Worm (Caenorhabditis elegans) whole organism, L2 larva: ENCODE measurements around the gene lgc-48.

Source experiments
- F13H6.1 ChIP-seq: sonication (generic microtip); optimal IDR thresholded peaks from 2 replicates; lab custom pipeline; 2016; ENCODE audit warnings: missing genetic modification characterization, missing compliant biosample characterization
- R02D3.7 ChIP-seq: fragments of 150-350 bp; optimal IDR thresholded peaks from 2 replicates; lab custom pipeline; 2014; ENCODE audit warnings: missing biosample characterization, missing genetic modification characterization
- Y55F3AM.14 ChIP-seq: fragments of 200-800 bp; sonication (Bioruptor generic); optimal IDR thresholded peaks from 2 replicates; lab custom pipeline; 2018; ENCODE audit warnings: mild to moderate bottlenecking, missing genetic modification characterization, missing compliant biosample characterization
- alr-1 ChIP-seq: fragments of 150-350 bp; optimal IDR thresholded peaks from 2 replicates; lab custom pipeline; 2014; ENCODE audit warnings: missing biosample characterization, missing genetic modification characterization
- ama-1 ChIP-seq: fragments of 150-350 bp; optimal IDR thresholded peaks from 2 replicates; lab custom pipeline; 2018; ENCODE audit warnings: inconsistent platforms
- blmp-1 ChIP-seq: sonication (generic microtip); optimal IDR thresholded peaks from 2 replicates; lab custom pipeline; 2017; ENCODE audit warnings: missing genetic modification characterization, mild to moderate bottlenecking, missing compliant biosample characterization, antibody characterized with exemption, moderate library complexity; ENCODE audit not compliant: insufficient read depth
- crh-2 ChIP-seq: sonication (generic microtip); optimal IDR thresholded peaks from 2 replicates; lab custom pipeline; 2017; ENCODE audit warnings: missing biosample characterization, missing genetic modification characterization
- egl-27 ChIP-seq: sonication (generic microtip); optimal IDR thresholded peaks from 3 replicates; lab custom pipeline; 2017; ENCODE audit warnings: missing biosample characterization, missing genetic modification reagents, missing genetic modification characterization
- elt-3 ChIP-seq: sonication (generic microtip); optimal IDR thresholded peaks from 2 replicates; lab custom pipeline; 2017; ENCODE audit warnings: missing biosample characterization, missing genetic modification characterization
- gmeb-1 ChIP-seq: fragments of 150-350 bp; optimal IDR thresholded peaks from 2 replicates; lab custom pipeline; 2014; ENCODE audit warnings: missing biosample characterization, missing genetic modification characterization
- lin-11 ChIP-seq: fragments of 150-350 bp; sonication (generic microtip); optimal IDR thresholded peaks from 2 replicates; lab custom pipeline; 2014; ENCODE audit warnings: missing biosample characterization, missing genetic modification characterization, inconsistent platforms, mixed read lengths
- lin-39 ChIP-seq: fragments of 150-350 bp; optimal IDR thresholded peaks from 2 replicates; lab custom pipeline; 2014; ENCODE audit warnings: missing biosample characterization, missing genetic modification reagents, missing genetic modification characterization
- lsy-2 ChIP-seq, 2 experiments: fragments of 150-350 bp in 1 of 2; sonication (generic microtip) in 1 of 2; optimal IDR thresholded peaks; 2 replicates each; lab custom pipeline; 2014 to 2017; ENCODE audit warnings: missing biosample characterization in 2 of 2, missing genetic modification characterization in 2 of 2
- mab-5 ChIP-seq: fragments of 150-350 bp; optimal IDR thresholded peaks from 2 replicates; lab custom pipeline; 2014; ENCODE audit warnings: missing biosample characterization, missing genetic modification characterization
- mbf-1 ChIP-seq: sonication (generic microtip); optimal IDR thresholded peaks from 2 replicates; lab custom pipeline; 2017; ENCODE audit warnings: missing biosample characterization, missing genetic modification characterization
- mdl-1 ChIP-seq, 2 experiments: fragments of 150-350 bp in 1 of 2; sonication (generic microtip) in 1 of 2; optimal IDR thresholded peaks; 2 replicates each; lab custom pipeline; 2017; ENCODE audit warnings: missing biosample characterization in 2 of 2, missing genetic modification characterization in 2 of 2
- nhr-10 ChIP-seq: sonication (generic microtip); optimal IDR thresholded peaks from 2 replicates; lab custom pipeline; 2017; ENCODE audit warnings: missing biosample characterization, missing genetic modification characterization
- nhr-12 ChIP-seq: fragments of 150-350 bp; optimal IDR thresholded peaks from 2 replicates; lab custom pipeline; 2014; ENCODE audit warnings: missing biosample characterization, missing genetic modification characterization
- nhr-21 ChIP-seq: fragments of 150-350 bp; optimal IDR thresholded peaks from 2 replicates; lab custom pipeline; 2014; ENCODE audit warnings: missing biosample characterization, missing genetic modification characterization
- nhr-23 ChIP-seq: fragments of 150-350 bp; optimal IDR thresholded peaks from 2 replicates; lab custom pipeline; 2014; ENCODE audit warnings: missing biosample characterization, missing genetic modification reagents, missing genetic modification characterization
- nhr-237 ChIP-seq: fragments of 150-350 bp; optimal IDR thresholded peaks from 2 replicates; lab custom pipeline; 2014; ENCODE audit warnings: missing biosample characterization, missing genetic modification characterization
- nhr-25 ChIP-seq: fragments of 150-350 bp; sonication (generic microtip); optimal IDR thresholded peaks from 3 replicates; lab custom pipeline; 2014; ENCODE audit warnings: missing biosample characterization, missing genetic modification characterization
- peb-1 ChIP-seq: fragments of 150-350 bp; optimal IDR thresholded peaks from 2 replicates; lab custom pipeline; 2014; ENCODE audit warnings: missing biosample characterization, missing genetic modification characterization
- sma-3 ChIP-seq: sonication (generic microtip); optimal IDR thresholded peaks from 2 replicates; lab custom pipeline; 2016; ENCODE audit warnings: missing genetic modification reagents, missing genetic modification characterization, missing compliant biosample characterization
- sma-9 ChIP-seq, 2 experiments: fragments of 150-350 bp in 1 of 2; sonication (generic microtip) in 1 of 2; optimal IDR thresholded peaks; 2 replicates each; lab custom pipeline; 2014 to 2016; ENCODE audit warnings: missing genetic modification characterization in 2 of 2, mild to moderate bottlenecking in 1 of 2, missing biosample characterization in 1 of 2, missing compliant biosample characterization in 1 of 2, missing genetic modification reagents in 1 of 2, moderate library complexity in 1 of 2
- unc-39 ChIP-seq: fragments of 150-350 bp; optimal IDR thresholded peaks from 2 replicates; lab custom pipeline; 2014; ENCODE audit warnings: missing biosample characterization, missing genetic modification characterization
- unc-55 ChIP-seq: fragments of 150-350 bp; sonication (generic microtip); optimal IDR thresholded peaks from 3 replicates; lab custom pipeline; 2014; ENCODE audit warnings: missing biosample characterization, missing genetic modification reagents, missing genetic modification characterization
- ztf-11 ChIP-seq: sonication (generic microtip); optimal IDR thresholded peaks from 2 replicates; lab custom pipeline; 2017; ENCODE audit warnings: missing biosample characterization, missing genetic modification characterization
- ztf-4 ChIP-seq: fragments of 150-350 bp; optimal IDR thresholded peaks from 2 replicates; lab custom pipeline; 2014; ENCODE audit warnings: missing biosample characterization, missing genetic modification characterization

lgc-48 gene

ce11 chrV:13358823-13359592, 19.0 kb downstream of the lgc-48 start, which contains the start of gene F32H5.3:
F32H5.3 (plus strand) TSS chrV:13359335.
- TF ChIP-seq nhr-21 (tag; lab: Kevin White, UChicago), result peak; percentile 44
- no peak for TF ChIP-seq gmeb-1 (tag; lab: Kevin White, UChicago)
- TF ChIP-seq mab-5 (tag; lab: Kevin White, UChicago), result no peak
- TF ChIP-seq peb-1 (tag; lab: Kevin White, UChicago), result no peak
- TF ChIP-seq mdl-1 (tag; optimal IDR thresholded peaks at IDR 0.05; lab: Kevin White, UChicago), result no peak
- TF ChIP-seq Y55F3AM.14 (GFP tag; lab: Kevin White, UChicago), result no peak
- no peak for TF ChIP-seq nhr-237 (tag; lab: Kevin White, UChicago)
- peak; percentile 44 for TF ChIP-seq nhr-25 (tag; lab: Kevin White, UChicago)
- TF ChIP-seq lsy-2 (tag; optimal IDR thresholded peaks at IDR 0.05; lab: Kevin White, UChicago), result peak in 1 of 2 experiments; percentile 47
- peak; percentile 23 for TF ChIP-seq sma-9 (GFP tag; optimal IDR thresholded peaks at IDR 0.05; lab: Kevin White, UChicago)
- no peak for TF ChIP-seq sma-9 (tag; optimal IDR thresholded peaks at IDR 0.05; lab: Kevin White, UChicago)
- peak; percentile 12 for TF ChIP-seq blmp-1 (tag; lab: Kevin White, UChicago)
- TF ChIP-seq sma-3 (GFP tag; lab: Kevin White, UChicago), result peak; percentile 30
- peak; percentile 30 for TF ChIP-seq ama-1 (lab: Kevin White, UChicago)
- TF ChIP-seq alr-1 (tag; lab: Kevin White, UChicago), result no peak

- TF ChIP-seq mab-5 (tag; lab: Kevin White, UChicago) (no peak), nhr-23 (tag; lab: Kevin White, UChicago) (no peak), mbf-1 (tag; lab: Kevin White, UChicago) (no peak), R02D3.7 (tag; lab: Kevin White, UChicago) (no peak), gmeb-1 (tag; lab: Kevin White, UChicago) (no peak), Y55F3AM.14 (GFP tag; lab: Kevin White, UChicago) (no peak)
- TF ChIP-seq, all 48 proteins: peak for 0
Measured at ce11 chrV:13360254-13360653, 20.2 kb downstream of the lgc-48 start, which contains the start of gene F32H5.4. F32H5.4 (plus strand) TSS chrV:13360554.

- TF ChIP-seq nhr-10 (no peak), unc-39 (tag; lab: Kevin White, UChicago) (no peak), elt-3 (tag; lab: Kevin White, UChicago) (no peak), lin-39 (tag; lab: Kevin White, UChicago) (no peak), egl-27 (tag; lab: Kevin White, UChicago) (no peak), nhr-25 (tag; lab: Kevin White, UChicago) (no peak)
Measured at ce11 chrV:13363415-13363814, 23.4 kb downstream of the lgc-48 start, which contains the start of gene srg-46. srg-46 (plus strand) TSS chrV:13363715.

ce11 chrV:13364227-13364626, 24.2 kb downstream of the lgc-48 start:
- TF ChIP-seq unc-55 (no peak), nhr-12 (tag; lab: Kevin White, UChicago) (no peak), lin-11 (tag; lab: Kevin White, UChicago) (no peak), lin-39 (tag; lab: Kevin White, UChicago) (no peak), ztf-11 (tag; lab: Kevin White, UChicago) (no peak)

ce11 chrV:13366488-13366887, 26.4 kb downstream of the lgc-48 start:
- TF ChIP-seq egl-27 (tag; lab: Kevin White, UChicago) (no peak), unc-55 (no peak), F13H6.1 (tag; lab: Kevin White, UChicago) (no peak), gmeb-1 (tag; lab: Kevin White, UChicago) (no peak), mdl-1 (tag; optimal IDR thresholded peaks at IDR 0.05; lab: Kevin White, UChicago) (no peak), ztf-4 (tag; lab: Kevin White, UChicago) (no peak)

ce11 chrV:13367024-13367423, 27.0 kb downstream of the lgc-48 start, which contains the start of gene srx-125:
srx-125 (plus strand) TSS chrV:13367324.
- no peak for TF ChIP-seq crh-2 (tag; lab: Kevin White, UChicago)
